Worm (Caenorhabditis elegans) whole organism, L4 larva: ENCODE results near the gene pho-6.

Experiments used
- D1046.2 ChIP-seq: fragments of 200-800 bp; sonication (Bioruptor generic); IDR thresholded peaks from 2 replicates; pipeline ENCODE4 v1.3.6; 2022; ENCODE audit warnings: missing genetic modification characterization, missing compliant biosample characterization
- F37D6.2 ChIP-seq: sonication (generic microtip); optimal IDR thresholded peaks from 2 replicates; lab custom pipeline; 2016; ENCODE audit warnings: mild to moderate bottlenecking, missing genetic modification characterization, missing compliant biosample characterization
- F49E8.2 ChIP-seq: sonication (generic microtip); optimal IDR thresholded peaks from 2 replicates; lab custom pipeline; 2016; ENCODE audit warnings: missing compliant biosample characterization, mild to moderate bottlenecking, missing genetic modification characterization, borderline replicate concordance
- Y105C5A.15 ChIP-seq: fragments of 200-800 bp; sonication (Bioruptor generic); IDR thresholded peaks from 2 replicates; pipeline ENCODE4 v1.3.6; 2022; ENCODE audit warnings: missing genetic modification characterization, missing compliant biosample characterization
- Y48G9A.11 ChIP-seq: fragments of 200-800 bp; sonication (Bioruptor generic); IDR thresholded peaks from 2 replicates; pipeline ENCODE4 v1.3.6; 2022; ENCODE audit warnings: missing genetic modification reagents, missing genetic modification characterization, missing compliant biosample characterization
- Y5F2A.4 ChIP-seq: fragments of 200-800 bp; sonication (Bioruptor generic); optimal IDR thresholded peaks from 2 replicates; lab custom pipeline; 2018; ENCODE audit warnings: mild to moderate bottlenecking, missing genetic modification characterization, missing compliant biosample characterization
- Y75B8A.6 ChIP-seq: fragments of 200-800 bp; sonication (Bioruptor generic); IDR thresholded peaks from 2 replicates; pipeline ENCODE4 v1.3.6; 2022; ENCODE audit warnings: missing genetic modification reagents, missing genetic modification characterization, missing compliant biosample characterization
- ZK546.5 ChIP-seq, 2 experiments: sonication (generic microtip); optimal IDR thresholded peaks; 2 replicates each; lab custom pipeline; 2017; ENCODE audit warnings: missing biosample characterization in 2 of 2, missing genetic modification characterization in 2 of 2
- aha-1 ChIP-seq: fragments of 150-350 bp; peaks from one replicate; lab custom pipeline; 2014; ENCODE audit warnings: missing biosample characterization, missing genetic modification characterization
- arid-1 ChIP-seq: fragments of 200-800 bp; sonication (Bioruptor generic); conservative IDR thresholded peaks from 2 replicates; pipeline ENCODE4 v1.3.6; 2022; ENCODE audit warnings: missing genetic modification reagents, missing genetic modification characterization, missing compliant biosample characterization
- ceh-32 ChIP-seq: sonication (generic microtip); optimal IDR thresholded peaks from 2 replicates; lab custom pipeline; 2016; ENCODE audit warnings: mild to moderate bottlenecking, missing genetic modification characterization, missing compliant biosample characterization; ENCODE audit not compliant: poor library complexity
- ceh-44 ChIP-seq: fragments of 200-800 bp; sonication (Bioruptor generic); IDR thresholded peaks from 2 replicates; pipeline ENCODE4 v1.3.6; 2022; ENCODE audit warnings: missing genetic modification reagents, missing genetic modification characterization, missing compliant biosample characterization
- dmd-6 ChIP-seq: fragments of 200-800 bp; sonication (Bioruptor generic); IDR thresholded peaks from 2 replicates; pipeline ENCODE4 v1.3.6; 2022; ENCODE audit warnings: missing genetic modification reagents, missing genetic modification characterization, missing compliant biosample characterization
- duxl-1 ChIP-seq: sonication (generic microtip); optimal IDR thresholded peaks from 2 replicates; lab custom pipeline; 2016; ENCODE audit warnings: mild to moderate bottlenecking, missing genetic modification characterization, moderate library complexity, missing compliant biosample characterization; ENCODE audit not compliant: poor library complexity
- egl-27 ChIP-seq: sonication (generic microtip); optimal IDR thresholded peaks from 3 replicates; lab custom pipeline; 2017; ENCODE audit warnings: missing biosample characterization, missing genetic modification reagents, missing genetic modification characterization
- hif-1 ChIP-seq, 2 experiments: sonication (generic microtip); optimal IDR thresholded peaks; 2 replicates each; lab custom pipeline; 2016 to 2017; ENCODE audit warnings: missing compliant biosample characterization in 2 of 2, missing genetic modification characterization in 2 of 2, missing genetic modification reagents in 2 of 2, missing genotype in 2 of 2, mild to moderate bottlenecking in 1 of 2
- hlh-11 ChIP-seq: fragments of 200-800 bp; sonication (Bioruptor generic); optimal IDR thresholded peaks from 2 replicates; lab custom pipeline; 2018; ENCODE audit warnings: mild to moderate bottlenecking, missing genetic modification characterization, missing compliant biosample characterization
- hlh-30 ChIP-seq: sonication (generic microtip); optimal IDR thresholded peaks from 2 replicates; lab custom pipeline; 2017; ENCODE audit warnings: antibody characterized with exemption, mild to moderate bottlenecking, missing genetic modification characterization, missing compliant biosample characterization; ENCODE audit not compliant: insufficient read depth
- hmg-1.1 ChIP-seq: fragments of 200-800 bp; sonication (Bioruptor generic); IDR thresholded peaks from 2 replicates; pipeline ENCODE4 v1.3.6; 2022; ENCODE audit warnings: missing genetic modification reagents, missing genetic modification characterization, missing compliant biosample characterization
- jun-1 ChIP-seq: fragments of 150-350 bp; optimal IDR thresholded peaks from 2 replicates; lab custom pipeline; 2014; ENCODE audit warnings: missing biosample characterization, missing genetic modification reagents, missing genetic modification characterization
- lin-13 ChIP-seq: fragments of 150-350 bp; optimal IDR thresholded peaks from 2 replicates; lab custom pipeline; 2014; ENCODE audit warnings: missing biosample characterization, missing genetic modification reagents, missing genetic modification characterization
- lin-38 ChIP-seq: fragments of 200-800 bp; sonication (Bioruptor generic); IDR thresholded peaks from 2 replicates; pipeline ENCODE4 v1.3.6; 2022; ENCODE audit warnings: missing genetic modification reagents, missing genetic modification characterization, missing compliant biosample characterization
- madf-9 ChIP-seq: fragments of 200-800 bp; sonication (Bioruptor generic); conservative IDR thresholded peaks from 2 replicates; pipeline ENCODE4 v1.3.6; 2022; ENCODE audit warnings: missing genetic modification reagents, missing genetic modification characterization, missing compliant biosample characterization
- mes-2 ChIP-seq: sonication (generic microtip); optimal IDR thresholded peaks from 2 replicates; lab custom pipeline; 2016; ENCODE audit warnings: missing genotype, mild to moderate bottlenecking, missing genetic modification characterization, missing compliant biosample characterization; ENCODE audit not compliant: poor library complexity, severe bottlenecking
- mxl-3 ChIP-seq: fragments of 200-800 bp; sonication (Bioruptor generic); optimal IDR thresholded peaks from 2 replicates; lab custom pipeline; 2018; ENCODE audit warnings: mild to moderate bottlenecking, missing genetic modification characterization, missing compliant biosample characterization
- nhr-102 ChIP-seq: sonication (generic microtip); optimal IDR thresholded peaks from 2 replicates; lab custom pipeline; 2016; ENCODE audit warnings: mild to moderate bottlenecking, missing genetic modification characterization, moderate library complexity, missing compliant biosample characterization
- nhr-11 ChIP-seq: fragments of 150-350 bp; optimal IDR thresholded peaks from 2 replicates; lab custom pipeline; 2014; ENCODE audit warnings: missing biosample characterization, missing genetic modification characterization
- nhr-28 ChIP-seq: fragments of 150-350 bp; optimal IDR thresholded peaks from 2 replicates; lab custom pipeline; 2014; ENCODE audit warnings: missing biosample characterization, missing genetic modification characterization
- nhr-48 ChIP-seq: sonication (generic microtip); optimal IDR thresholded peaks from 2 replicates; lab custom pipeline; 2016; ENCODE audit warnings: mild to moderate bottlenecking, missing genetic modification characterization, missing compliant biosample characterization
- nhr-6 ChIP-seq: fragments of 150-350 bp; optimal IDR thresholded peaks from 2 replicates; lab custom pipeline; 2014; ENCODE audit warnings: missing biosample characterization, missing genetic modification characterization
- nhr-76 ChIP-seq: fragments of 150-350 bp; optimal IDR thresholded peaks from 2 replicates; lab custom pipeline; 2014; ENCODE audit warnings: missing biosample characterization, missing genetic modification characterization
- pqm-1 ChIP-seq: sonication (generic microtip); optimal IDR thresholded peaks from 2 replicates; lab custom pipeline; 2017; ENCODE audit warnings: missing biosample characterization, missing genetic modification characterization
- saeg-2 ChIP-seq: fragments of 200-800 bp; sonication (Bioruptor generic); IDR thresholded peaks from 2 replicates; pipeline ENCODE4 v1.3.6; 2022; ENCODE audit warnings: missing genetic modification reagents, missing genetic modification characterization, missing compliant biosample characterization
- sdz-12 ChIP-seq: fragments of 200-800 bp; sonication (Bioruptor generic); optimal IDR thresholded peaks from 2 replicates; lab custom pipeline; 2018; ENCODE audit warnings: mild to moderate bottlenecking, missing genetic modification characterization, missing compliant biosample characterization
- snpc-1.2 ChIP-seq: fragments of 200-800 bp; sonication (Bioruptor generic); IDR thresholded peaks from 2 replicates; pipeline ENCODE4 v1.3.6; 2022; ENCODE audit warnings: missing genetic modification reagents, missing genetic modification characterization, missing compliant biosample characterization
- unc-130 ChIP-seq: sonication (generic microtip); optimal IDR thresholded peaks from 2 replicates; lab custom pipeline; 2016; ENCODE audit warnings: missing genetic modification reagents, missing genetic modification characterization, missing compliant biosample characterization
- unc-62 ChIP-seq, 3 experiments: fragments of 150-350 bp in 1 of 3; sonication (generic microtip); optimal IDR thresholded peaks in 2 of 3; peaks in 1 of 3; 1 replicate in 1 of 3; 2 replicates in 2 of 3; lab custom pipeline; 2014 to 2017; ENCODE audit warnings: missing biosample characterization in 3 of 3, missing genetic modification characterization in 3 of 3, missing genetic modification reagents in 3 of 3, missing genotype in 1 of 3
- zfp-2 ChIP-seq: sonication (generic microtip); optimal IDR thresholded peaks from 2 replicates; lab custom pipeline; 2016; ENCODE audit warnings: mild to moderate bottlenecking, missing genetic modification characterization, missing compliant biosample characterization

pho-6 gene

DNA sequence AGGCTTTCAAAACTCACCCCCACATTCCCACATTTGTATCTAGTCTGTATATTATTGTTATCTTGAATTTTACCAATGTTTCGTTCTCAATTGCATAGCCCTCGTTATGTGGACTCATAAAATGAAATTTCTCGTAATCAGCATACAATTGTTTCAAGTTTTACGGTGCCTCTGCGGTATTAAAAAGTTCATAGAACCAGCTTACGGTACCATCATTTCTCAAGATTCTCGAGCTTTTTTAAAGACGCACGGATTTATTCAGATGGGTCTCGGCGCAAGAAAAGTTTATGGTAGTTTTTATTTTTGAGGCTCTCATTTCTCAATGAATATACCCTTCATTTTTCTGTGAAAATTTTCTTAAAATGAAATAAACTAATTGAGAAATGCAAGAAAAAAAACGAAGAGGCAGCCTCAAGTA, 20.9 kb upstream of the pho-6 start (continued):
- TF ChIP-seq ceh-32 (tag; lab: Kevin White, UChicago) (no peak), Y5F2A.4 (no peak), ZK546.5 (tag; optimal IDR thresholded peaks at IDR 0.05; lab: Kevin White, UChicago) (no peak), Y105C5A.15 (no peak)

ce11 chrV:8414036-8414728, 19.9 kb upstream of the pho-6 start, which contains the start of gene pos-1:
Gene pos-1 (plus strand): TSS chrV:8414086.
- TF ChIP-seq nhr-28 (tag; lab: Kevin White, UChicago) (no peak), F37D6.2 (tag; lab: Kevin White, UChicago) (no peak), sdz-12 (GFP tag; lab: Kevin White, UChicago) (no peak), aha-1 (tag; lab: Kevin White, UChicago) (peak; percentile 97)

ce11 chrV:8413432-8414021, 19.3 kb upstream of the pho-6 start, which contains the start of gene vha-18:
Gene vha-18 (minus strand): TSS chrV:8413482.
- TF ChIP-seq Y75B8A.6 (no peak), saeg-2 (GFP tag; lab: Robert Waterston, UW) (no peak), snpc-1.2 (GFP tag; lab: Robert Waterston, UW) (peak; percentile 71), nhr-11 (tag; lab: Kevin White, UChicago) (no peak), zfp-2 (tag; lab: Kevin White, UChicago) (no peak), lin-38 (GFP tag; lab: Robert Waterston, UW) (peak; percentile 97), F49E8.2 (peak; percentile 88), lin-13 (GFP tag; lab: Kevin White, UChicago) (no peak), Y48G9A.11 (GFP tag; lab: Robert Waterston, UW) (peak; percentile 90), egl-27 (tag; lab: Kevin White, UChicago) (no peak), nhr-28 (tag; lab: Kevin White, UChicago) (no peak), unc-130 (GFP tag; lab: Kevin White, UChicago) (peak; percentile 86)

DNA sequence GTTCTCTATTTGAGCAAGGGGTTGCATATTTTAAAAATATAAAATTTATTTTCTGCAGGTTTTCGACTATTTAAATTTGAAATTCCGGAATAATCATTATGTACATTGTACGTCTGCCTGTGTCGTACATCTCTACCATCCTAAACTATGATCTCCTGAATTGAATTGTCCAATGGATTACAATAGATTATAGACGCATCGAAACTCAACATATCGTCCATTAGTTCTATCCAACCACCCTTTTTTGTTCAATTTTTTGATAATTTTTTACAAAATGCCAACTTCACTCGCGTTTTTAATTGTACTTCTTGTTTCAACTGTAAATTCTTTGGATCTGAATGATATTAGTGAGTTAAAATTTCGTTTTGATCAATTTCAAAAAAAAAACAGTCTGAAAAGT, 16.1 kb upstream of the pho-6 start, which contains the start of gene F52E1.2:
Gene F52E1.2 (plus strand): TSS at position 190 of the 400 bp plus-strand sequence.
- TF ChIP-seq aha-1 (tag; lab: Kevin White, UChicago) (no peak), unc-62 (GFP tag; optimal IDR thresholded peaks at IDR 0.05 in 1 of 2; lab: Kevin White, UChicago) (peak in 1 of 2 experiments; percentile 93), unc-62 (tag; optimal IDR thresholded peaks at IDR 0.05; lab: Kevin White, UChicago) (no peak), arid-1 (no peak)

DNA sequence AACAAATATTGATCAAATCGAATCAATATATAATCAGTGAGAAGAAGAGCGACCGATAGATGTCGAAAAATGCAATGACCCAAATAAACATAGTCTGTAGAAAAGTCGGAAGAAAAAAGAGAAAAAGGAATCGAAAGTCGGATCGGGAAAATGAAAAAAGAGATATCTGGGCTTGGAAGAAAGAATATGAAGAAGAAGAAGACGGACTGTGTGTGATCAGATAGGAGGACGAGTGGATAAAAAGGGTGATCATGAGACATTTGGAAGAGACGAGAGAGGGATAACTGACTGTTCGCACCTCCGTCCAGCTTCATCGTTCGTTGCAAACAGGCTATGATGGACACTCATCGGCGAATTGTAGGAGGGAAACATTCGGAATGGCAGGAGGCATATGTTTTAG, 15.3 kb upstream of the pho-6 start:
- TF ChIP-seq sdz-12 (GFP tag; lab: Kevin White, UChicago) (no peak), arid-1 (no peak), hlh-11 (tag; lab: Kevin White, UChicago) (peak; percentile 67), hif-1 (tag; optimal IDR thresholded peaks at IDR 0.05; lab: Kevin White, UChicago) (no peak), mes-2 (tag; lab: Kevin White, UChicago) (no peak), Y105C5A.15 (no peak), hlh-30 (tag; lab: Kevin White, UChicago) (peak; percentile 37), nhr-76 (tag; lab: Kevin White, UChicago) (no peak), dmd-6 (GFP tag; lab: Robert Waterston, UW) (no peak), jun-1 (tag; lab: Kevin White, UChicago) (no peak), mxl-3 (GFP tag; lab: Kevin White, UChicago) (peak; percentile 55), ceh-44 (GFP tag; lab: Robert Waterston, UW) (no peak), saeg-2 (GFP tag; lab: Robert Waterston, UW) (no peak), F37D6.2 (tag; lab: Kevin White, UChicago) (no peak), nhr-48 (tag; lab: Kevin White, UChicago) (no peak), F49E8.2 (no peak), madf-9 (GFP tag; lab: Robert Waterston, UW) (no peak), unc-130 (GFP tag; lab: Kevin White, UChicago) (no peak), duxl-1 (tag; lab: Kevin White, UChicago) (no peak), ZK546.5 (tag; optimal IDR thresholded peaks at IDR 0.05; lab: Kevin White, UChicago) (no peak), unc-62 (GFP tag; optimal IDR thresholded peaks at IDR 0.05 in 1 of 2; lab: Kevin White, UChicago) (peak in 1 of 2 experiments; percentile 37), unc-62 (tag; optimal IDR thresholded peaks at IDR 0.05; lab: Kevin White, UChicago) (no peak), pqm-1 (tag; lab: Kevin White, UChicago) (no peak), hmg-1.1 (no peak), D1046.2 (GFP tag; lab: Robert Waterston, UW) (no peak), nhr-28 (tag; lab: Kevin White, UChicago) (peak; percentile 26), nhr-6 (tag; lab: Kevin White, UChicago) (no peak), Y75B8A.6 (no peak), nhr-102 (tag; lab: Kevin White, UChicago) (no peak)
